Worm (Caenorhabditis elegans): ENCODE measurements around the gene egrh-3.
A peak's percentile ranks its signal among the peaks of the same experiment; 100 is the strongest.

Gene egrh-3

ce11 chrIV:2663953-2664900 is 24.3 kb downstream of the egrh-3 start, which contains the start of gene Y69A2AR.31 (continued):
- TF ChIP-seq dox-1 (GFP tag; IDR thresholded peaks at IDR 0.05) (0 out of 2 replicates have a peak, but pooled peaks have one; percentile 23), attf-3 (GFP tag; conservative IDR thresholded peaks at IDR 0.05) (0 out of 2 replicates have a peak, but pooled peaks have one; percentile 26), D2030.7 (GFP tag; IDR thresholded peaks at IDR 0.05) (peak; percentile 56; the same call in 1 of the 2 replicates), lin-54 (GFP tag; optimal IDR thresholded peaks at IDR 0.05) (peak; percentile 30), lin-40 (tag; optimal IDR thresholded peaks at IDR 0.05) (no peak), T07F8.4 (tag; optimal IDR thresholded peaks at IDR 0.05) (no peak), cebp-2 (GFP tag; IDR thresholded peaks at IDR 0.05) (peak; percentile 75; the same call in 1 of the 2 replicates), die-1 (tag; optimal IDR thresholded peaks at IDR 0.05) (peak; percentile 78), snpc-1.3 (tag; optimal IDR thresholded peaks at IDR 0.05; ENCODE audit: insufficient read depth) (peak; percentile 87), ceh-91 (GFP tag; IDR thresholded peaks at IDR 0.05) (no peak), madf-3 (GFP tag; IDR thresholded peaks at IDR 0.05) (0 out of 2 replicates have a peak, but pooled peaks have one; percentile 51), rpc-1 (optimal IDR thresholded peaks at IDR 0.05) (peak; percentile 88), rpc-1 (tag; optimal IDR thresholded peaks at IDR 0.05) (peak; percentile 94), ZK185.1 (tag; optimal IDR thresholded peaks at IDR 0.05; ENCODE audit: poor library complexity, severe bottlenecking) (peak; percentile 31), Y95B8A.8 (GFP tag; IDR thresholded peaks at IDR 0.05) (no peak), nhr-90 (tag; optimal IDR thresholded peaks at IDR 0.05) (peak; percentile 74), ceh-79 (tag; optimal IDR thresholded peaks at IDR 0.05) (peak; percentile 24), Y53F4B.3 (GFP tag; IDR thresholded peaks at IDR 0.05) (no peak), ztf-28 (GFP tag; IDR thresholded peaks at IDR 0.05) (no peak), hrde-1 (tag; optimal IDR thresholded peaks at IDR 0.05; ENCODE audit: borderline replicate concordance) (peak; percentile 28), nfyb-1 (GFP tag; IDR thresholded peaks at IDR 0.05) (no peak), sdz-38 (tag; optimal IDR thresholded peaks at IDR 0.05) (no peak), attf-5 (GFP tag; optimal IDR thresholded peaks at IDR 0.05) (peak; percentile 48), ztf-25 (GFP tag; IDR thresholded peaks at IDR 0.05) (peak; percentile 82), cebp-1 (GFP tag; IDR thresholded peaks at IDR 0.05) (no peak), cebp-1 (tag; optimal IDR thresholded peaks at IDR 0.05) (peak; percentile 4), lsl-1 (GFP tag; optimal IDR thresholded peaks at IDR 0.05) (peak; percentile 4), him-1 (tag; optimal IDR thresholded peaks at IDR 0.05) (peak; percentile 35), ztf-18 (tag; optimal IDR thresholded peaks at IDR 0.05) (peak; percentile 64), B0261.1 (tag; optimal IDR thresholded peaks at IDR 0.05) (peak; percentile 71), tbp1 (GFP tag; optimal IDR thresholded peaks at IDR 0.05) (peak; percentile 93), egl-44 (GFP tag; IDR thresholded peaks at IDR 0.05) (0 out of 2 replicates have a peak, but pooled peaks have one; percentile 34), snpc-3.4 (tag; optimal IDR thresholded peaks at IDR 0.05) (peak; percentile 63), hlh-12 (tag; optimal IDR thresholded peaks at IDR 0.05) (no peak), rec-8 (tag; optimal IDR thresholded peaks at IDR 0.05) (peak; percentile 23 to 54)

ce11 chrIV:2658733-2659132 is 29.8 kb downstream of the egrh-3 start:
- TF ChIP-seq D2030.7 (GFP tag; IDR thresholded peaks at IDR 0.05) (no peak; the same call in 1 of the 2 replicates), sea-2 (GFP tag; IDR thresholded peaks at IDR 0.05) (no peak), B0336.3 (GFP tag; IDR thresholded peaks at IDR 0.05) (peak; percentile 14; the same call in 1 of the 2 replicates), ceh-58 (GFP tag; IDR thresholded peaks at IDR 0.05) (no peak), ztf-26 (tag; optimal IDR thresholded peaks at IDR 0.05) (no peak), nhr-90 (tag; optimal IDR thresholded peaks at IDR 0.05) (peak; percentile 56), zfh-2 (GFP tag; conservative IDR thresholded peaks at IDR 0.05) (no peak), chd-7 (tag; optimal IDR thresholded peaks at IDR 0.05) (peak; percentile 42), dpl-1 (GFP tag; optimal IDR thresholded peaks at IDR 0.05) (no peak), atf-7 (tag; optimal IDR thresholded peaks at IDR 0.05) (no peak), C06A6.2 (GFP tag; conservative IDR thresholded peaks at IDR 0.05) (no peak), die-1 (tag; optimal IDR thresholded peaks at IDR 0.05) (peak; percentile 65), madf-6 (GFP tag; IDR thresholded peaks at IDR 0.05) (peak; percentile 42; the same call in 1 of the 2 replicates), tlf-1 (GFP tag; optimal IDR thresholded peaks at IDR 0.05) (no peak), repo-1 (tag; optimal IDR thresholded peaks at IDR 0.05) (peak; percentile 41), snpc-3.4 (tag; optimal IDR thresholded peaks at IDR 0.05) (peak; percentile 82)

All from whole organism, young adult.